Fruit fly (Drosophila melanogaster) whole organism, embryonic: ENCODE results near the gene Mocs2A.

Experiments
- Adf1 ChIP-seq: fragments of 200-800 bp; sonication (Bioruptor generic); IDR thresholded peaks from 2 replicates; pipeline ENCODE4 v1.3.6; 2022; ENCODE audit warnings: missing biosample characterization, missing genetic modification characterization
- CG10267 ChIP-seq: fragments of 200-800 bp; sonication (Bioruptor generic); optimal IDR thresholded peaks from 2 replicates; lab custom pipeline; 2018; ENCODE audit warnings: missing biosample characterization, mild to moderate bottlenecking, missing genetic modification characterization, moderate library complexity
- CG10274 ChIP-seq: fragments of 200-800 bp; sonication (Bioruptor generic); optimal IDR thresholded peaks from 3 replicates; lab custom pipeline; 2017; ENCODE audit warnings: missing biosample characterization, mild to moderate bottlenecking, missing genetic modification characterization
- CG10366 ChIP-seq: fragments of 200-800 bp; sonication (Bioruptor generic); IDR thresholded peaks from 2 replicates; pipeline ENCODE4 v1.3.6; 2022; ENCODE audit warnings: missing biosample characterization, missing genetic modification characterization
- CG10462 ChIP-seq: fragments of 200-800 bp; sonication (Bioruptor generic); optimal IDR thresholded peaks from 2 replicates; lab custom pipeline; 2016; ENCODE audit warnings: missing biosample characterization, missing genetic modification characterization
- CG12391 ChIP-seq: fragments of 200-800 bp; sonication (Bioruptor generic); optimal IDR thresholded peaks from 3 replicates; lab custom pipeline; 2018; ENCODE audit warnings: missing biosample characterization, mild to moderate bottlenecking, missing genetic modification characterization, moderate library complexity
- CG12942 ChIP-seq: fragments of 200-800 bp; sonication (Bioruptor generic); optimal IDR thresholded peaks from 3 replicates; lab custom pipeline; 2016; ENCODE audit warnings: missing biosample characterization, missing genetic modification characterization
- CG13123 ChIP-seq: fragments of 200-800 bp; sonication (Bioruptor generic); optimal IDR thresholded peaks from 2 replicates; lab custom pipeline; 2016; ENCODE audit warnings: missing biosample characterization, missing genetic modification characterization
- CG13775 ChIP-seq: fragments of 200-800 bp; sonication (Bioruptor generic); optimal IDR thresholded peaks from 3 replicates; lab custom pipeline; 2017; ENCODE audit warnings: missing biosample characterization, mild to moderate bottlenecking, missing genetic modification characterization
- CG14860 ChIP-seq: fragments of 200-800 bp; sonication (Bioruptor generic); IDR thresholded peaks from 3 replicates; pipeline ENCODE4 v1.3.6; 2022; ENCODE audit warnings: missing biosample characterization, missing genetic modification characterization; ENCODE audit not compliant: partially characterized antibody
- CG15479 ChIP-seq: fragments of 200-800 bp; sonication (Bioruptor generic); optimal IDR thresholded peaks from 3 replicates; lab custom pipeline; 2019; ENCODE audit warnings: missing biosample characterization, mild to moderate bottlenecking, missing genetic modification characterization, moderate library complexity
- CG1832 ChIP-seq: fragments of 200-800 bp; sonication (Bioruptor generic); optimal IDR thresholded peaks from 2 replicates; lab custom pipeline; 2017; ENCODE audit warnings: missing biosample characterization, mild to moderate bottlenecking, missing genetic modification characterization, inconsistent platforms
- CG18619 ChIP-seq: fragments of 200-800 bp; sonication (Bioruptor generic); optimal IDR thresholded peaks from 3 replicates; lab custom pipeline; 2017; ENCODE audit warnings: missing biosample characterization, mild to moderate bottlenecking, missing genetic modification characterization
- CG2199 ChIP-seq: fragments of 200-800 bp; sonication (Bioruptor generic); IDR thresholded peaks from 3 replicates; pipeline ENCODE4 v1.3.6; 2022; ENCODE audit warnings: missing biosample characterization, missing genetic modification characterization
- CG33557 ChIP-seq: fragments of 200-800 bp; sonication (Bioruptor generic); optimal IDR thresholded peaks from 2 replicates; lab custom pipeline; 2019; ENCODE audit warnings: missing biosample characterization, mild to moderate bottlenecking, missing genetic modification characterization, moderate library complexity
- CG6813 ChIP-seq: fragments of 200-800 bp; sonication (Bioruptor generic); optimal IDR thresholded peaks from 2 replicates; lab custom pipeline; 2017; ENCODE audit warnings: missing biosample characterization, missing genetic modification characterization, mild to moderate bottlenecking, moderate library complexity, missing genetic modification reagents
- Deaf1 ChIP-seq: fragments of 200-800 bp; optimal IDR thresholded peaks from 3 replicates; lab custom pipeline; 2019; ENCODE audit warnings: missing biosample characterization, mild to moderate bottlenecking, missing genetic modification characterization, moderate library complexity
- Dfd ChIP-seq, 2 experiments: fragments of >200 bp; optimal IDR thresholded peaks; 2 replicates each; lab custom pipeline; 2017; ENCODE audit warnings: missing biosample characterization in 2 of 2, missing genetic modification characterization in 2 of 2
- Dp ChIP-seq: fragments of 200-800 bp; sonication (Bioruptor generic); optimal IDR thresholded peaks from 2 replicates; lab custom pipeline; 2018; ENCODE audit warnings: missing biosample characterization, mild to moderate bottlenecking, missing genetic modification characterization, moderate library complexity
- Ets97D ChIP-seq: fragments of 200-800 bp; sonication (Bioruptor generic); optimal IDR thresholded peaks from 3 replicates; lab custom pipeline; 2016; ENCODE audit warnings: missing biosample characterization, missing genetic modification characterization
- Fer2 ChIP-seq: fragments of 200-800 bp; sonication (Bioruptor generic); optimal IDR thresholded peaks from 2 replicates; lab custom pipeline; 2018; ENCODE audit warnings: missing biosample characterization, mild to moderate bottlenecking, missing genetic modification characterization, moderate library complexity
- Gug ChIP-seq: fragments of 200-800 bp; sonication (Bioruptor generic); IDR thresholded peaks from 4 replicates; pipeline ENCODE4 v1.3.6; 2022; ENCODE audit warnings: missing biosample characterization, missing genetic modification characterization
- H15 ChIP-seq: fragments of 200-800 bp; sonication (Bioruptor generic); IDR thresholded peaks from 3 replicates; pipeline ENCODE4 v1.3.6; 2022; ENCODE audit warnings: missing biosample characterization, missing genetic modification characterization
- HLHmδ ChIP-seq: fragments of 200-800 bp; sonication (Bioruptor generic); optimal IDR thresholded peaks from 2 replicates; lab custom pipeline; 2018; ENCODE audit warnings: missing biosample characterization, mild to moderate bottlenecking, missing genetic modification characterization, moderate library complexity
- Hand ChIP-seq: fragments of 200-800 bp; sonication (Bioruptor generic); optimal IDR thresholded peaks from 2 replicates; lab custom pipeline; 2017; ENCODE audit warnings: mild to moderate bottlenecking, missing biosample characterization, missing genetic modification reagents, missing genetic modification characterization
- NfI ChIP-seq: fragments of 200-800 bp; sonication (Bioruptor generic); optimal IDR thresholded peaks from 3 replicates; lab custom pipeline; 2018; ENCODE audit warnings: missing biosample characterization, mild to moderate bottlenecking, missing genetic modification characterization, moderate library complexity
- Sry-β ChIP-seq: fragments of 200-800 bp; sonication (Bioruptor generic); optimal IDR thresholded peaks from 2 replicates; lab custom pipeline; 2018; ENCODE audit warnings: missing biosample characterization, mild to moderate bottlenecking, missing genetic modification characterization, moderate library complexity
- Vsx1 ChIP-seq: fragments of 200-800 bp; sonication (Bioruptor generic); optimal IDR thresholded peaks from 2 replicates; lab custom pipeline; 2017; ENCODE audit warnings: missing biosample characterization, mild to moderate bottlenecking, missing genetic modification characterization, missing genetic modification reagents
- ash1 ChIP-seq: fragments of 200-800 bp; sonication (Bioruptor generic); optimal IDR thresholded peaks from 2 replicates; lab custom pipeline; 2018; ENCODE audit warnings: missing biosample characterization, mild to moderate bottlenecking, missing genetic modification characterization
- bbx ChIP-seq: fragments of 200-800 bp; sonication (Bioruptor generic); IDR thresholded peaks from 2 replicates; pipeline ENCODE4 v1.3.6; 2022; ENCODE audit warnings: missing biosample characterization, missing genetic modification characterization; ENCODE audit not compliant: partially characterized antibody
- cad ChIP-seq: fragments of >200 bp; optimal IDR thresholded peaks from 2 replicates; lab custom pipeline; 2017; ENCODE audit warnings: missing biosample characterization, missing genetic modification characterization
- en ChIP-seq: fragments of 200-800 bp; sonication (Bioruptor generic); optimal IDR thresholded peaks from 2 replicates; lab custom pipeline; 2016; ENCODE audit warnings: missing biosample characterization, missing genetic modification characterization
- fd102C ChIP-seq: fragments of 200-800 bp; sonication (Bioruptor generic); optimal IDR thresholded peaks from 2 replicates; lab custom pipeline; 2018; ENCODE audit warnings: missing biosample characterization, mild to moderate bottlenecking, missing genetic modification characterization, moderate library complexity
- fd64A ChIP-seq: fragments of 200-800 bp; sonication (Bioruptor generic); optimal IDR thresholded peaks from 3 replicates; lab custom pipeline; 2018; ENCODE audit warnings: missing biosample characterization, mild to moderate bottlenecking, missing genetic modification characterization
- ftz-f1 ChIP-seq: fragments of 200-800 bp; sonication (Bioruptor generic); optimal IDR thresholded peaks from 2 replicates; lab custom pipeline; 2016; ENCODE audit warnings: missing biosample characterization, missing genetic modification characterization
- gfzf ChIP-seq: fragments of 200-800 bp; sonication (Bioruptor generic); optimal IDR thresholded peaks from 2 replicates; lab custom pipeline; 2016; ENCODE audit warnings: missing biosample characterization, mild to moderate bottlenecking, missing genetic modification characterization, moderate library complexity
- grau ChIP-seq: fragments of 200-800 bp; optimal IDR thresholded peaks from 3 replicates; lab custom pipeline; 2019; ENCODE audit warnings: missing biosample characterization, mild to moderate bottlenecking, missing genetic modification characterization, moderate library complexity
- gsb ChIP-seq: fragments of 200-800 bp; sonication (Bioruptor generic); IDR thresholded peaks from 2 replicates; pipeline ENCODE4 v1.3.6; 2022; ENCODE audit warnings: missing biosample characterization, missing genetic modification characterization
- insv ChIP-seq, 2 experiments: fragments of 200-800 bp; sonication (Bioruptor generic); optimal IDR thresholded peaks; 3 replicates each; lab custom pipeline; 2016 to 2018; ENCODE audit warnings: missing biosample characterization in 2 of 2, missing genetic modification characterization in 2 of 2
- kni ChIP-seq: fragments of 200-800 bp; sonication (Bioruptor generic); optimal IDR thresholded peaks from 3 replicates; lab custom pipeline; 2017; ENCODE audit warnings: mild to moderate bottlenecking, missing biosample characterization, missing genetic modification reagents, missing genetic modification characterization
- nom ChIP-seq: fragments of 200-800 bp; sonication (Bioruptor generic); optimal IDR thresholded peaks from 2 replicates; lab custom pipeline; 2017; ENCODE audit warnings: missing biosample characterization, missing genetic modification characterization, mild to moderate bottlenecking, moderate library complexity, missing genetic modification reagents
- ranshi ChIP-seq: fragments of 200-800 bp; sonication (Bioruptor generic); IDR thresholded peaks from 2 replicates; pipeline ENCODE4 v1.3.6; 2022; ENCODE audit warnings: missing biosample characterization, missing genetic modification characterization
- sob ChIP-seq: fragments of 200-800 bp; sonication (Bioruptor generic); IDR thresholded peaks from 2 replicates; pipeline ENCODE4 v1.3.6; 2022; ENCODE audit warnings: missing biosample characterization, missing genetic modification characterization
- sr ChIP-seq: fragments of 200-800 bp; sonication (Bioruptor generic); IDR thresholded peaks from 3 replicates; pipeline ENCODE4 v1.3.6; 2022; ENCODE audit warnings: missing biosample characterization, missing genetic modification characterization
- tll ChIP-seq, 2 experiments: fragments of 200-800 bp in 1 of 2; fragments of >200 bp in 1 of 2; sonication (Bioruptor generic) in 1 of 2; optimal IDR thresholded peaks; 2 replicates each; lab custom pipeline; 2017 to 2019; ENCODE audit warnings: missing biosample characterization in 2 of 2, missing genetic modification characterization in 2 of 2, mild to moderate bottlenecking in 1 of 2, moderate library complexity in 1 of 2
- zen ChIP-seq: fragments of 200-800 bp; sonication (Bioruptor generic); optimal IDR thresholded peaks from 3 replicates; lab custom pipeline; 2018; ENCODE audit warnings: missing biosample characterization, mild to moderate bottlenecking, missing genetic modification characterization, moderate library complexity
- zfh1 ChIP-seq: fragments of 200-800 bp; sonication (Bioruptor generic); IDR thresholded peaks from 3 replicates; pipeline ENCODE4 v1.3.6; 2022; ENCODE audit warnings: missing biosample characterization, missing genetic modification characterization

The Mocs2A gene

dm6 chr3R:25172353-25172752 is 45.2 kb upstream of the Mocs2A start:
- peak; percentile 2 for TF ChIP-seq fd102C (GFP tag; lab: Kevin White, UChicago)
- no peak for TF ChIP-seq Dp (GFP tag; lab: Kevin White, UChicago)
- TF ChIP-seq cad (GFP tag; lab: Kevin White, UChicago), result peak; percentile 94
- peak; percentile 66 for TF ChIP-seq zen (tag; lab: Kevin White, UChicago)
- TF ChIP-seq tll (GFP tag; optimal IDR thresholded peaks at IDR 0.05; lab: Kevin White, UChicago), result peak in 1 of 2 experiments; percentile 70
- TF ChIP-seq, all 482 proteins: peak for 4

- TF ChIP-seq CG12942, result no peak
- no peak for TF ChIP-seq CG33557 (GFP tag; lab: Kevin White, UChicago)
- 0 out of 3 replicates have a peak, but pooled peaks have one; percentile 9 for TF ChIP-seq zfh1 (GFP tag; lab: Robert Waterston, UW)
- TF ChIP-seq en (GFP tag; lab: Kevin White, UChicago), result no peak
- TF ChIP-seq Fer2 (tag; lab: Kevin White, UChicago), result no peak
- no peak for TF ChIP-seq CG14860
- no peak for TF ChIP-seq fd64A (GFP tag; lab: Kevin White, UChicago)
- TF ChIP-seq ranshi (GFP tag; lab: Robert Waterston, UW), result peak; percentile 44; the same call in 1 of the 2 replicates
- no peak for TF ChIP-seq gfzf
- no peak for TF ChIP-seq sr
- TF ChIP-seq Sry-β (GFP tag; lab: Kevin White, UChicago), result no peak
- TF ChIP-seq CG10274 (GFP tag; lab: Kevin White, UChicago), result peak; percentile 15
- TF ChIP-seq CG10267 (tag; lab: Kevin White, UChicago), result peak; percentile 27
- TF ChIP-seq CG18619 (GFP tag; lab: Kevin White, UChicago), result peak; percentile 39
- TF ChIP-seq nom (GFP tag; lab: Kevin White, UChicago), result no peak
- 0 out of 2 replicates have a peak, but pooled peaks have one; percentile 16 for TF ChIP-seq CG10366 (GFP tag; lab: Robert Waterston, UW)
- no peak for TF ChIP-seq Vsx1 (GFP tag; lab: Kevin White, UChicago)
- peak; percentile 25; the same call in 1 of the 2 replicates for TF ChIP-seq sob
- no peak for TF ChIP-seq Ets97D (GFP tag; lab: Kevin White, UChicago)
- no peak for TF ChIP-seq bbx (GFP tag; lab: Robert Waterston, UW)
- no peak for TF ChIP-seq CG10462 (GFP tag; lab: Kevin White, UChicago)
- no peak for TF ChIP-seq Dfd (GFP tag; optimal IDR thresholded peaks at IDR 0.05; lab: Kevin White, UChicago)
- peak; percentile 43 for TF ChIP-seq CG13775 (GFP tag; lab: Kevin White, UChicago)
- no peak for TF ChIP-seq CG15479 (GFP tag; lab: Kevin White, UChicago)
- no peak for TF ChIP-seq Deaf1 (tag; lab: Kevin White, UChicago)
- peak; percentile 31 for TF ChIP-seq Hand
- TF ChIP-seq ash1, result no peak
- TF ChIP-seq H15 (GFP tag; lab: Robert Waterston, UW), result no peak
- TF ChIP-seq Gug (GFP tag; lab: Robert Waterston, UW), result no peak; the same call in 3 of the 4 replicates
- no peak for TF ChIP-seq HLHmδ (GFP tag; lab: Kevin White, UChicago)
- TF ChIP-seq gsb (GFP tag; lab: Robert Waterston, UW), result no peak
- no peak for TF ChIP-seq CG13123 (GFP tag; lab: Kevin White, UChicago)
- TF ChIP-seq grau (tag; lab: Kevin White, UChicago), result peak; percentile 57
- TF ChIP-seq ftz-f1 (GFP tag; lab: Kevin White, UChicago), result no peak
- peak; percentile 40 for TF ChIP-seq CG12391 (tag; lab: Kevin White, UChicago)
- TF ChIP-seq CG2199 (GFP tag; lab: Robert Waterston, UW), result no peak
- TF ChIP-seq CG6813 (GFP tag; lab: Kevin White, UChicago), result peak; percentile 32
- TF ChIP-seq insv (GFP tag; optimal IDR thresholded peaks at IDR 0.05; lab: Kevin White, UChicago), result no peak
- TF ChIP-seq Adf1 (GFP tag; lab: Robert Waterston, UW), result no peak
- TF ChIP-seq CG1832 (GFP tag; lab: Kevin White, UChicago), result no peak
- TF ChIP-seq kni (GFP tag; lab: Kevin White, UChicago), result no peak
- peak; percentile 24 for TF ChIP-seq NfI (GFP tag; lab: Kevin White, UChicago)
Measured at dm6 chr3R:25168259-25168972, 41.3 kb upstream of the Mocs2A start.
